Worm (Caenorhabditis elegans) whole organism, early embryonic: Measurements from ENCODE around the gene rad-54.L2.

Experiments
- B0310.2 ChIP-seq: sonication (generic microtip); optimal IDR thresholded peaks from 2 replicates; lab custom pipeline; 2016; ENCODE audit warnings: mild to moderate bottlenecking, missing genetic modification characterization, missing compliant biosample characterization
- F13C5.2 ChIP-seq: sonication (generic microtip); optimal IDR thresholded peaks from 2 replicates; lab custom pipeline; 2017; ENCODE audit warnings: mild to moderate bottlenecking, missing genetic modification characterization, inconsistent platforms, missing compliant biosample characterization
- aly-1 ChIP-seq: sonication (generic microtip); optimal IDR thresholded peaks from 2 replicates; lab custom pipeline; 2016; ENCODE audit warnings: missing genetic modification characterization, missing compliant biosample characterization
- ama-1 ChIP-seq: fragments of 150-350 bp; optimal IDR thresholded peaks from 2 replicates; lab custom pipeline; 2014
- ceh-13 ChIP-seq: fragments of 200-800 bp; sonication (Bioruptor generic); optimal IDR thresholded peaks from 2 replicates; lab custom pipeline; 2018; ENCODE audit warnings: mild to moderate bottlenecking, missing genetic modification characterization, missing compliant biosample characterization
- ceh-36 ChIP-seq: sonication (generic microtip); optimal IDR thresholded peaks from 2 replicates; lab custom pipeline; 2016; ENCODE audit warnings: missing genetic modification characterization, inconsistent platforms, missing compliant biosample characterization
- ets-7 ChIP-seq: sonication (generic microtip); optimal IDR thresholded peaks from 2 replicates; lab custom pipeline; 2016; ENCODE audit warnings: missing genotype, missing genetic modification characterization, missing compliant biosample characterization
- flt-1 ChIP-seq: fragments of 200-800 bp; sonication (Bioruptor generic); IDR thresholded peaks from 2 replicates; pipeline ENCODE4 v1.3.6; 2022; ENCODE audit warnings: missing genetic modification characterization, missing compliant biosample characterization
- hmbx-1 ChIP-seq: sonication (generic microtip); optimal IDR thresholded peaks from 2 replicates; lab custom pipeline; 2016; ENCODE audit warnings: mild to moderate bottlenecking, missing genetic modification characterization, missing compliant biosample characterization
- hmg-4 ChIP-seq: fragments of 200-800 bp; sonication (Bioruptor generic); optimal IDR thresholded peaks from 2 replicates; lab custom pipeline; 2018; ENCODE audit warnings: mild to moderate bottlenecking, missing genetic modification characterization, missing compliant biosample characterization
- hnd-1 ChIP-seq: sonication (generic microtip); optimal IDR thresholded peaks from 2 replicates; lab custom pipeline; 2016; ENCODE audit warnings: missing genetic modification characterization, missing compliant biosample characterization
- pes-1 ChIP-seq: fragments of 200-800 bp; sonication (Bioruptor generic); IDR thresholded peaks from 2 replicates; pipeline ENCODE4 v1.3.6; 2022; ENCODE audit warnings: missing genetic modification reagents, missing genetic modification characterization, missing compliant biosample characterization
- scrt-1 ChIP-seq: fragments of 200-800 bp; sonication (Bioruptor generic); IDR thresholded peaks from 2 replicates; pipeline ENCODE4 v1.3.6; 2022; ENCODE audit warnings: missing genetic modification characterization, missing compliant biosample characterization
- sea-1 ChIP-seq: fragments of 200-800 bp; sonication (Bioruptor generic); conservative IDR thresholded peaks from 2 replicates; pipeline ENCODE4 v1.3.6; 2022; ENCODE audit warnings: missing genetic modification characterization, missing compliant biosample characterization
- tbx-11 ChIP-seq: fragments of 200-800 bp; sonication (Bioruptor generic); IDR thresholded peaks from 2 replicates; pipeline ENCODE4 v1.3.6; 2022; ENCODE audit warnings: missing genetic modification characterization, missing compliant biosample characterization
- tbx-37 ChIP-seq: fragments of 200-800 bp; sonication (Bioruptor generic); conservative IDR thresholded peaks from 2 replicates; pipeline ENCODE4 v1.3.6; 2022; ENCODE audit warnings: missing genetic modification reagents, missing genetic modification characterization, missing compliant biosample characterization
- tra-4 ChIP-seq: sonication (generic microtip); optimal IDR thresholded peaks from 2 replicates; lab custom pipeline; 2017; ENCODE audit warnings: missing genetic modification characterization, missing compliant biosample characterization

Gene rad-54.L2

ce11 chrIV:8893746-8894145, at the start of gene rad-54.L2:
TSS of gene rad-54.L2 (plus strand) at chrIV:8894077.
- TF ChIP-seq F13C5.2 (tag; lab: Kevin White, UChicago) (peak; percentile 7), B0310.2 (tag; lab: Kevin White, UChicago) (no peak)

DNA sequence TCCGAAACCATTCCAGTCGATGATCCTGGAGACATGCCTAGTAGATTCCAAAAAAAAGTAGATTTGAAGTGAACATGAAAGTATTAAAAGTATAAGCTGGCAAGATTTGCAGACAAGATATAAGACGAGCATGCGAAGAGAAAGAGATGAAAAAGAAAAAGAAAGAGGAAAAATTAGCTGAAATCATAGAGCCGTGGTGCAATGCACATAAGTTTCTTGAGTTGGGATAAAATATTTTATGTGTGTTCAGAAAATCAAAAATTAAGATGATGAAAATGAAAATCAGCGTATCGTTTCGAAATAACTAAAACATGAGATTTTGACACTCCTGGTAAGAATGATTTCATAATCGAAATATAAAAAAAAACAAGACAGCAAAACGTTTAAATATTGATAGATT, 49.4 kb upstream of the rad-54.L2 start, which contains the start of gene T11B7.2:
T11B7.2 (minus strand) TSS at position 101 of the 400 bp plus-strand sequence.
- no peak for TF ChIP-seq F13C5.2 (tag; lab: Kevin White, UChicago)
- TF ChIP-seq tbx-11 (GFP tag; lab: Robert Waterston, UW) = no peak
- no peak for TF ChIP-seq ets-7 (tag; lab: Kevin White, UChicago)
- TF ChIP-seq scrt-1 (GFP tag; lab: Robert Waterston, UW) = no peak
- no peak for TF ChIP-seq ceh-36
- no peak for TF ChIP-seq hmbx-1

DNA sequence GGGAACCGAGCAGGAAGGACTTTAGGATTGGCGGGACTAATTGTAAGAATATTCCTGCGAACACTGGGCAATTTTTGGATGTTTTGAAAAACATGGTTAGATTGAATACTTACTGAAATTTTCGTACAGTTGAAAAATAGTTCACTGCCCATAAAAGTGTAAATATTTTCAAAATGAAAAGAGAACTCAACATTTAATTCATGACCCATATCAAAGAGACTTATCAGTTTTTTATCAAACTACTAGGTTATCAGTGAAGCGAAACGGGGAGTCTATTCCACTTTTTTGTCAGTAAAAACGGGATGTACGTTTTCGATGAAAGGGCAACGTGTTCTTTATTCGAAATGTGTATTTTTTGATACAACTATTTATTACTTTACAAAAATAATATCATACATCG, 48.0 kb upstream of the rad-54.L2 start:
- TF ChIP-seq tra-4 = no peak

ce11 chrIV:8847918-8848317, 46.0 kb upstream of the rad-54.L2 start, which contains the start of gene col-118:
TSS of gene col-118 (plus strand) at chrIV:8848218.
- TF ChIP-seq hmg-4 (GFP tag; lab: Kevin White, UChicago) (no peak), scrt-1 (GFP tag; lab: Robert Waterston, UW) (no peak), ets-7 (tag; lab: Kevin White, UChicago) (no peak), ceh-13 (GFP tag; lab: Kevin White, UChicago) (no peak), ceh-36 (no peak), hnd-1 (tag; lab: Kevin White, UChicago) (no peak), flt-1 (no peak), ama-1 (lab: Kevin White, UChicago) (no peak), tbx-11 (GFP tag; lab: Robert Waterston, UW) (no peak), tra-4 (no peak), F13C5.2 (tag; lab: Kevin White, UChicago) (no peak), hmbx-1 (no peak), sea-1 (GFP tag; lab: Robert Waterston, UW) (no peak), tbx-37 (GFP tag; lab: Robert Waterston, UW) (no peak)

DNA sequence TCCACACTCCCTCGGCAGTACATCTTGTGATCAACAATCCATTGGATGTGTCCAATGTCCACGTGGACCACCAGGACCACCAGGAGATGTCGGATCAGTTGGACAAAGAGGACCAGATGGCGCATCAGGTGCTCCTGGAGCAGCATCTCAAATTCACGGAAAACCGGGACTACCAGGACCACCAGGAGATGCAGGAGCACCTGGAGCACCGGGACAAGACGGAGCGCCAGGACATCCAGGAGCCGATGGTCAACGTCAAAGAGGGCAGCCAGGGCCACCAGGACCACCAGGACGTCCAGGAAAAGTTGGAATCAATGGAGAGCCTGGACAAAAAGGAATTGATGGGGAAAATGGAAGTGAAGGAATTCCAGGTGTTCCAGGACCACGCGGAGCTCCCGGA, 44.9 kb upstream of the rad-54.L2 start:
- TF ChIP-seq F13C5.2 (tag; lab: Kevin White, UChicago) (no peak), scrt-1 (GFP tag; lab: Robert Waterston, UW) (no peak), flt-1 (no peak), ets-7 (tag; lab: Kevin White, UChicago) (no peak), ceh-13 (GFP tag; lab: Kevin White, UChicago) (no peak), B0310.2 (tag; lab: Kevin White, UChicago) (no peak), ama-1 (lab: Kevin White, UChicago) (no peak), tbx-11 (GFP tag; lab: Robert Waterston, UW) (no peak), hmbx-1 (no peak), ceh-36 (no peak)

- TF ChIP-seq aly-1 (tag; lab: Kevin White, UChicago) = peak; percentile 48
- no peak for TF ChIP-seq sea-1 (GFP tag; lab: Robert Waterston, UW)
These were observed 43.1 kb upstream of the rad-54.L2 start for ce11 chrIV:8850807-8851206.

DNA sequence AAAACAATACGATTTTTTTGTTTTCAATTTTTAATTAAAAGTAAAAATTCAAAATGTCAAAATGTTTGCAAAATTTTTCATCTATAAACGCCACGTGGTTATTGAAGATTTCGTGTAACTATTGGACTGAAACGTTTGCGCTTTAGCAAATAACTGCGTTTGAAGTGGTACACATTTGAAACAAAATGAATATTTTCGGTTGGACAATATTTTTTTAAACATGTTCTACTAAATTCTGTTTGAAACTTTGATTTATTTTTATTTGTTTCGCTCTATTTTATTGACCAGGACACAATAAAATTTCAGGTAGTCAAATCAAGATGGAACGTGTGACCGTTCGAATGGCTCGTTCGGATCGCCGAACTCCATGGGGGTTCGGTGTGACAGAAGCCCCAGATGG, 41.7 kb upstream of the rad-54.L2 start, which contains the start of gene alp-1:
alp-1 (plus strand) TSS at position 301 of the 400 bp plus-strand sequence.
- no peak for TF ChIP-seq B0310.2 (tag; lab: Kevin White, UChicago)
- TF ChIP-seq hmg-4 (GFP tag; lab: Kevin White, UChicago) = no peak
- TF ChIP-seq hmbx-1 = no peak
- no peak for TF ChIP-seq pes-1 (GFP tag; lab: Robert Waterston, UW)
- no peak for TF ChIP-seq ama-1 (lab: Kevin White, UChicago)
- TF ChIP-seq aly-1 (tag; lab: Kevin White, UChicago) = no peak
- TF ChIP-seq tbx-11 (GFP tag; lab: Robert Waterston, UW) = no peak
- no peak for TF ChIP-seq F13C5.2 (tag; lab: Kevin White, UChicago)
- TF ChIP-seq ceh-36 = no peak

- no peak for TF ChIP-seq flt-1
- no peak for TF ChIP-seq ceh-13 (GFP tag; lab: Kevin White, UChicago)
- TF ChIP-seq B0310.2 (tag; lab: Kevin White, UChicago) = no peak
- no peak for TF ChIP-seq tra-4
- no peak for TF ChIP-seq aly-1 (tag; lab: Kevin White, UChicago)
- TF ChIP-seq ceh-36 = no peak
- TF ChIP-seq tbx-11 (GFP tag; lab: Robert Waterston, UW) = no peak
These were observed 40.6 kb upstream of the rad-54.L2 start for ce11 chrIV:8853301-8853700.

DNA sequence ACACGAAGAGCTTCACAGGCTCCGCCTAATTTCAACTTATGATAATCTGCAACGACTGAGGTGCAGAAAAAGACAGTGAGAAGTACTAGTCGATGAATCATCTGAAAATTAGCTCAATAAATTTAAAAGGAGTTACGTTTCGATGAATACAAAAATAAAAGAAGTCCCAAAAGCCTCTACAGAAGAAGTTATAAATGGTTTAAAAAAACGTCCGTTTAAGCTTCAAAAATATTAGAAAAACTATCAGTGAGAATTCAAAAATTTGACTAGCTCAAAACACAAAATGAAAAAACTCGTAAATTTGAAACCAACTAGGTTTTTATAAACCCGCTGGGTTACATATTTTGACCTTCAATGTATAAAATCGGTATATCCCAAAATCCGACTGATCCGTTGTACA, 37.9 kb upstream of the rad-54.L2 start, which contains the start of gene T11B7.5:
T11B7.5 (minus strand) TSS at position 101 of the 400 bp plus-strand sequence.
- TF ChIP-seq scrt-1 (GFP tag; lab: Robert Waterston, UW) (no peak), hmbx-1 (no peak), tbx-11 (GFP tag; lab: Robert Waterston, UW) (no peak), tbx-37 (GFP tag; lab: Robert Waterston, UW) (no peak), flt-1 (no peak), hnd-1 (tag; lab: Kevin White, UChicago) (no peak), ama-1 (lab: Kevin White, UChicago) (no peak), F13C5.2 (tag; lab: Kevin White, UChicago) (no peak), B0310.2 (tag; lab: Kevin White, UChicago) (no peak), hmg-4 (GFP tag; lab: Kevin White, UChicago) (no peak), ceh-36 (no peak), pes-1 (GFP tag; lab: Robert Waterston, UW) (no peak), tra-4 (no peak), ceh-13 (GFP tag; lab: Kevin White, UChicago) (no peak), aly-1 (tag; lab: Kevin White, UChicago) (no peak), sea-1 (GFP tag; lab: Robert Waterston, UW) (no peak), ets-7 (tag; lab: Kevin White, UChicago) (no peak)
